Worm (Caenorhabditis elegans) whole organism, young adult: ENCODE results near the gene Y37H2A.10.

Experiments used
- B0261.1 ChIP-seq: sonication (generic microtip); optimal IDR thresholded peaks from 2 replicates; lab custom pipeline; 2016; ENCODE audit warnings: mild to moderate bottlenecking, missing genetic modification characterization, moderate library complexity, missing compliant biosample characterization
- F10E7.11 ChIP-seq: sonication (generic microtip); optimal IDR thresholded peaks from 2 replicates; lab custom pipeline; 2017; ENCODE audit warnings: mild to moderate bottlenecking, missing genetic modification characterization, moderate library complexity, missing compliant biosample characterization
- F22D6.2 ChIP-seq: sonication (generic microtip); optimal IDR thresholded peaks from 2 replicates; lab custom pipeline; 2016; ENCODE audit warnings: mild to moderate bottlenecking, missing genetic modification characterization, missing compliant biosample characterization
- F49E8.2 ChIP-seq: sonication (generic microtip); optimal IDR thresholded peaks from 3 replicates; lab custom pipeline; 2017; ENCODE audit warnings: missing genetic modification characterization, mild to moderate bottlenecking, missing compliant biosample characterization, antibody characterized with exemption, moderate library complexity; ENCODE audit not compliant: insufficient read depth
- F57A8.1 ChIP-seq: fragments of 200-800 bp; sonication (Bioruptor generic); optimal IDR thresholded peaks from 2 replicates; lab custom pipeline; 2018; ENCODE audit warnings: mild to moderate bottlenecking, missing genetic modification characterization, moderate library complexity, missing compliant biosample characterization
- akir-1 ChIP-seq: fragments of 200-800 bp; sonication (Bioruptor generic); optimal IDR thresholded peaks from 2 replicates; lab custom pipeline; 2018; ENCODE audit warnings: mild to moderate bottlenecking, missing genetic modification characterization, moderate library complexity, missing compliant biosample characterization
- aptf-2 ChIP-seq: fragments of 200-800 bp; sonication (Bioruptor generic); conservative IDR thresholded peaks from 2 replicates; pipeline ENCODE4 v1.3.6; 2022; ENCODE audit warnings: missing genetic modification reagents, missing genetic modification characterization, missing compliant biosample characterization
- aptf-3 ChIP-seq: fragments of 200-800 bp; sonication (Bioruptor generic); IDR thresholded peaks from 2 replicates; pipeline ENCODE4 v1.3.6; 2022; ENCODE audit warnings: missing genetic modification characterization, missing compliant biosample characterization
- attf-5 ChIP-seq: fragments of 200-800 bp; sonication (Bioruptor generic); optimal IDR thresholded peaks from 2 replicates; lab custom pipeline; 2018; ENCODE audit warnings: mild to moderate bottlenecking, missing genetic modification characterization, missing compliant biosample characterization
- bed-2 ChIP-seq: fragments of 200-800 bp; sonication (Bioruptor generic); IDR thresholded peaks from 2 replicates; pipeline ENCODE4 v1.3.6; 2022; ENCODE audit warnings: missing genetic modification reagents, missing genetic modification characterization, missing compliant biosample characterization
- ccch-3 ChIP-seq: fragments of 200-800 bp; sonication (Bioruptor generic); optimal IDR thresholded peaks from 2 replicates; lab custom pipeline; 2018; ENCODE audit warnings: mild to moderate bottlenecking, missing genetic modification characterization, missing compliant biosample characterization
- ceh-58 ChIP-seq: fragments of 200-800 bp; sonication (Bioruptor generic); IDR thresholded peaks from 2 replicates; pipeline ENCODE4 v1.3.6; 2022; ENCODE audit warnings: missing genetic modification characterization, missing compliant biosample characterization
- dox-1 ChIP-seq: fragments of 200-800 bp; sonication (Bioruptor generic); IDR thresholded peaks from 2 replicates; pipeline ENCODE4 v1.3.6; 2022; ENCODE audit warnings: missing genetic modification reagents, missing genetic modification characterization, missing compliant biosample characterization
- dpff-1 ChIP-seq: sonication (generic microtip); optimal IDR thresholded peaks from 2 replicates; lab custom pipeline; 2017; ENCODE audit warnings: mild to moderate bottlenecking, missing genetic modification characterization, missing compliant biosample characterization
- efl-1 ChIP-seq: fragments of 150-350 bp; optimal IDR thresholded peaks from 2 replicates; lab custom pipeline; 2014; ENCODE audit warnings: missing biosample characterization, missing genetic modification reagents, missing genetic modification characterization
- egl-44 ChIP-seq: fragments of 200-800 bp; sonication (Bioruptor generic); IDR thresholded peaks from 2 replicates; pipeline ENCODE4 v1.3.6; 2022; ENCODE audit warnings: missing genetic modification reagents, missing genetic modification characterization, missing compliant biosample characterization
- egrh-3 ChIP-seq: fragments of 200-800 bp; sonication (Bioruptor generic); IDR thresholded peaks from 2 replicates; pipeline ENCODE4 v1.3.6; 2022; ENCODE audit warnings: missing genetic modification reagents, missing genetic modification characterization, missing compliant biosample characterization
- ekl-4 ChIP-seq: fragments of 200-800 bp; sonication (Bioruptor generic); IDR thresholded peaks from 2 replicates; pipeline ENCODE4 v1.3.6; 2022; ENCODE audit warnings: missing genetic modification reagents, missing genetic modification characterization, missing compliant biosample characterization
- gei-17 ChIP-seq: fragments of 200-800 bp; sonication (Bioruptor generic); optimal IDR thresholded peaks from 2 replicates; lab custom pipeline; 2018; ENCODE audit warnings: mild to moderate bottlenecking, missing genetic modification characterization, missing compliant biosample characterization
- hsf-1 ChIP-seq: fragments of 200-800 bp; sonication (Bioruptor generic); IDR thresholded peaks from 2 replicates; pipeline ENCODE4 v1.3.6; 2022; ENCODE audit warnings: missing genetic modification reagents, missing genetic modification characterization, missing compliant biosample characterization
- lin-26 ChIP-seq: fragments of 200-800 bp; sonication (Bioruptor generic); IDR thresholded peaks from 2 replicates; pipeline ENCODE4 v1.3.6; 2022; ENCODE audit warnings: missing genetic modification reagents, missing genetic modification characterization, missing compliant biosample characterization
- lin-40 ChIP-seq: sonication (generic microtip); optimal IDR thresholded peaks from 2 replicates; lab custom pipeline; 2016; ENCODE audit warnings: missing genetic modification characterization, mild to moderate bottlenecking, missing compliant biosample characterization, missing genotype, missing genetic modification reagents
- lir-1 ChIP-seq: fragments of 200-800 bp; sonication (Bioruptor generic); conservative IDR thresholded peaks from 2 replicates; pipeline ENCODE4 v1.3.6; 2022; ENCODE audit warnings: missing genetic modification reagents, missing genetic modification characterization, missing compliant biosample characterization
- lsl-1 ChIP-seq: fragments of 200-800 bp; sonication (Bioruptor generic); optimal IDR thresholded peaks from 2 replicates; lab custom pipeline; 2018; ENCODE audit warnings: mild to moderate bottlenecking, missing genetic modification characterization, moderate library complexity, missing compliant biosample characterization
- madf-6 ChIP-seq: fragments of 200-800 bp; sonication (Bioruptor generic); IDR thresholded peaks from 2 replicates; pipeline ENCODE4 v1.3.6; 2022; ENCODE audit warnings: missing genetic modification reagents, missing genetic modification characterization, missing compliant biosample characterization
- nfyb-1 ChIP-seq: fragments of 200-800 bp; sonication (Bioruptor generic); IDR thresholded peaks from 2 replicates; pipeline ENCODE4 v1.3.6; 2022; ENCODE audit warnings: missing genetic modification reagents, missing genetic modification characterization, missing compliant biosample characterization
- nhr-120 ChIP-seq: fragments of 200-800 bp; sonication (Bioruptor generic); IDR thresholded peaks from 2 replicates; pipeline ENCODE4 v1.3.6; 2022; ENCODE audit warnings: missing genetic modification characterization, missing compliant biosample characterization
- nhr-27 ChIP-seq: fragments of 200-800 bp; sonication (Bioruptor generic); optimal IDR thresholded peaks from 2 replicates; lab custom pipeline; 2018; ENCODE audit warnings: mild to moderate bottlenecking, missing genetic modification characterization, moderate library complexity, missing compliant biosample characterization
- repo-1 ChIP-seq: sonication (generic microtip); optimal IDR thresholded peaks from 2 replicates; lab custom pipeline; 2017; ENCODE audit warnings: mild to moderate bottlenecking, missing genetic modification characterization, missing compliant biosample characterization
- rpc-1 ChIP-seq, 2 experiments: fragments of 150-350 bp in 1 of 2; sonication (generic microtip) in 1 of 2; optimal IDR thresholded peaks; 2 replicates each; lab custom pipeline; 2014 to 2018; ENCODE audit warnings: missing biosample characterization in 1 of 2, missing genetic modification characterization in 1 of 2, missing genetic modification reagents in 1 of 2, missing genotype in 1 of 2
- tbx-9 ChIP-seq: sonication (generic microtip); optimal IDR thresholded peaks from 2 replicates; lab custom pipeline; 2016; ENCODE audit warnings: borderline replicate concordance, missing genetic modification characterization, inconsistent platforms, missing compliant biosample characterization
- unc-62 ChIP-seq: fragments of 150-350 bp; optimal IDR thresholded peaks from 2 replicates; lab custom pipeline; 2014; ENCODE audit warnings: missing biosample characterization, missing genetic modification reagents, missing genetic modification characterization
- ztf-28 ChIP-seq: fragments of 200-800 bp; sonication (Bioruptor generic); IDR thresholded peaks from 2 replicates; pipeline ENCODE4 v1.3.6; 2022; ENCODE audit warnings: missing genetic modification reagents, missing genetic modification characterization, missing compliant biosample characterization

Gene Y37H2A.10

ce11 chrV:18167161-18167560, 28.4 kb downstream of the Y37H2A.10 start, which contains the start of gene C14A6.6:
C14A6.6 (minus strand) TSS chrV:18167261.
- TF ChIP-seq F57A8.1 (GFP tag; lab: Kevin White, UChicago): no peak
- TF ChIP-seq hsf-1 (GFP tag; lab: Robert Waterston, UW): no peak
- no peak for TF ChIP-seq madf-6
- TF ChIP-seq F22D6.2 (tag; lab: Kevin White, UChicago): no peak
- TF ChIP-seq ztf-28 (GFP tag; lab: Robert Waterston, UW): no peak
- TF ChIP-seq ccch-3 (GFP tag; lab: Kevin White, UChicago): no peak
- no peak for TF ChIP-seq repo-1 (tag; lab: Kevin White, UChicago)
- TF ChIP-seq bed-2: no peak
- TF ChIP-seq egrh-3 (GFP tag; lab: Robert Waterston, UW): no peak
- TF ChIP-seq tbx-9 (tag; lab: Kevin White, UChicago): no peak
- TF ChIP-seq dpff-1 (tag; lab: Kevin White, UChicago): no peak
- TF ChIP-seq lir-1 (GFP tag; lab: Robert Waterston, UW): no peak

ce11 chrV:18168266-18168665, 29.5 kb downstream of the Y37H2A.10 start, which contains the start of gene C14A6.7:
C14A6.7 (minus strand) TSS chrV:18168366.
- TF ChIP-seq unc-62 (GFP tag; lab: Kevin White, UChicago) (no peak), aptf-2 (GFP tag; lab: Robert Waterston, UW) (no peak)

ce11 chrV:18171568-18171967, 32.8 kb downstream of the Y37H2A.10 start, which contains the start of gene C14A6.8:
C14A6.8 (minus strand) TSS chrV:18171668.
- TF ChIP-seq nhr-27 (tag; lab: Kevin White, UChicago) (no peak), lsl-1 (GFP tag; lab: Kevin White, UChicago) (no peak), nfyb-1 (no peak), ceh-58 (no peak), rpc-1 (optimal IDR thresholded peaks at IDR 0.05; lab: Kevin White, UChicago) (no peak), rpc-1 (tag; optimal IDR thresholded peaks at IDR 0.05; lab: Kevin White, UChicago) (no peak), lin-40 (no peak), ekl-4 (GFP tag; lab: Robert Waterston, UW) (no peak), attf-5 (GFP tag; lab: Kevin White, UChicago) (no peak), F49E8.2 (tag; lab: Kevin White, UChicago) (no peak), akir-1 (GFP tag; lab: Kevin White, UChicago) (no peak), efl-1 (GFP tag; lab: Kevin White, UChicago) (no peak), F10E7.11 (tag; lab: Kevin White, UChicago) (no peak), B0261.1 (no peak), gei-17 (GFP tag; lab: Kevin White, UChicago) (no peak)

- 0 out of 2 replicates have a peak, but pooled peaks have one; percentile 69 for TF ChIP-seq nhr-120 (GFP tag; lab: Robert Waterston, UW)
- TF ChIP-seq egl-44 (GFP tag; lab: Robert Waterston, UW): 0 out of 2 replicates have a peak, but pooled peaks have one; percentile 33
- peak; percentile 64; the same call in 1 of the 2 replicates for TF ChIP-seq aptf-3 (GFP tag; lab: Robert Waterston, UW)
- TF ChIP-seq lin-26 (GFP tag; lab: Robert Waterston, UW): 0 out of 2 replicates have a peak, but pooled peaks have one; percentile 46
- 0 out of 2 replicates have a peak, but pooled peaks have one; percentile 27 for TF ChIP-seq dox-1 (GFP tag; lab: Robert Waterston, UW)
These were observed 36.2 kb downstream of the Y37H2A.10 start for ce11 chrV:18174951-18175350.
